Worm (Caenorhabditis elegans) whole organism, young adult: ENCODE data around the gene F09E10.7.

Experiments used
- D2030.7 ChIP-seq: fragments of 200-800 bp; sonication (Bioruptor generic); IDR thresholded peaks from 2 replicates; pipeline ENCODE4 v1.3.6; 2022; ENCODE audit warnings: missing genetic modification reagents, missing genetic modification characterization, missing compliant biosample characterization
- K11D2.4 ChIP-seq: fragments of 200-800 bp; sonication (Bioruptor generic); IDR thresholded peaks from 2 replicates; pipeline ENCODE4 v1.3.6; 2022; ENCODE audit warnings: missing genetic modification reagents, missing genetic modification characterization, missing compliant biosample characterization
- T26A5.8 ChIP-seq: sonication (generic microtip); optimal IDR thresholded peaks from 2 replicates; lab custom pipeline; 2016; ENCODE audit warnings: missing genetic modification characterization, missing compliant biosample characterization
- ama-1 ChIP-seq, 3 experiments: fragments of 150-350 bp in 1 of 3; sonication (generic microtip) in 2 of 3; optimal IDR thresholded peaks; 2 replicates each; lab custom pipeline; 2014 to 2018; ENCODE audit warnings: missing biosample characterization in 2 of 3, missing genetic modification characterization in 2 of 3, missing genetic modification reagents in 2 of 3
- bed-2 ChIP-seq: fragments of 200-800 bp; sonication (Bioruptor generic); IDR thresholded peaks from 2 replicates; pipeline ENCODE4 v1.3.6; 2022; ENCODE audit warnings: missing genetic modification reagents, missing genetic modification characterization, missing compliant biosample characterization
- egrh-3 ChIP-seq: fragments of 200-800 bp; sonication (Bioruptor generic); IDR thresholded peaks from 2 replicates; pipeline ENCODE4 v1.3.6; 2022; ENCODE audit warnings: missing genetic modification reagents, missing genetic modification characterization, missing compliant biosample characterization
- hmg-1.2 ChIP-seq: fragments of 200-800 bp; sonication (Bioruptor generic); IDR thresholded peaks from 2 replicates; pipeline ENCODE4 v1.3.6; 2022; ENCODE audit warnings: missing genetic modification reagents, missing genetic modification characterization, missing compliant biosample characterization
- lin-35 ChIP-seq, 3 experiments: fragments of 150-350 bp in 2 of 3; sonication (generic microtip) in 1 of 3; optimal IDR thresholded peaks; 2 replicates each; lab custom pipeline; 2014 to 2018; ENCODE audit warnings: missing biosample characterization in 3 of 3, missing genetic modification characterization in 3 of 3, missing genetic modification reagents in 3 of 3
- lsl-1 ChIP-seq: fragments of 200-800 bp; sonication (Bioruptor generic); optimal IDR thresholded peaks from 2 replicates; lab custom pipeline; 2018; ENCODE audit warnings: mild to moderate bottlenecking, missing genetic modification characterization, moderate library complexity, missing compliant biosample characterization
- mcd-1 ChIP-seq: fragments of 200-800 bp; sonication (Bioruptor generic); IDR thresholded peaks from 2 replicates; pipeline ENCODE4 v1.3.6; 2022; ENCODE audit warnings: missing genetic modification reagents, missing genetic modification characterization, missing compliant biosample characterization
- rcor-1 ChIP-seq: fragments of 200-800 bp; sonication (Bioruptor generic); IDR thresholded peaks from 2 replicates; pipeline ENCODE4 v1.3.6; 2022; ENCODE audit warnings: missing genetic modification reagents, missing genetic modification characterization, missing compliant biosample characterization
- zfh-2 ChIP-seq: fragments of 200-800 bp; sonication (Bioruptor generic); conservative IDR thresholded peaks from 2 replicates; pipeline ENCODE4 v1.3.6; 2022; ENCODE audit warnings: missing genetic modification reagents, missing genetic modification characterization, missing compliant biosample characterization

F09E10.7 gene

DNA sequence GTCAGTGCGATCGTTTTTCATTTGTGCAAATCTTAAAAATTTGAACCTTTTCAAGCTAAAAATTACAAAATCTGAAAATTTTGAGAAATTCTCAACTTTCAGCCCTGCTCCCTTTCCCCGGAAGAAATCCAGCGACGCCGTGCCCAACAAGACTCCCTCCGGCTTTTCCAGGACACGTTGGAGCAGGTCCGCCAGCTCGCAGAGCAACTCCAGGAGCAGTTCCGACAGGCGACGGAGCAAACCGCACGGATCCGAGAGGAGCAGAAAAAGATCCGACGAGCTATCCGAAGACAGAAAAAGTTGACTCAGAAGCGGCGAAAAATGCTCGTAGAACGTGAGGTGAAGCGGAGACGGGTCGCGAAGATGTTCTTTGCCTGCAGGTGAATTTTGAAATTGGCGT lies 50.4 kb downstream of the F09E10.7 start:
- TF ChIP-seq rcor-1 (GFP tag; lab: Robert Waterston, UW) = no peak
- peak; percentile 79; the same call in 1 of the 2 replicates for TF ChIP-seq egrh-3 (GFP tag; lab: Robert Waterston, UW)
- peak; percentile 89 for TF ChIP-seq zfh-2
- TF ChIP-seq lsl-1 (GFP tag; lab: Kevin White, UChicago) = no peak
- TF ChIP-seq bed-2 (GFP tag; lab: Robert Waterston, UW) = no peak
- no peak for TF ChIP-seq lin-35 (GFP tag; optimal IDR thresholded peaks at IDR 0.05; lab: Kevin White, UChicago)

DNA sequence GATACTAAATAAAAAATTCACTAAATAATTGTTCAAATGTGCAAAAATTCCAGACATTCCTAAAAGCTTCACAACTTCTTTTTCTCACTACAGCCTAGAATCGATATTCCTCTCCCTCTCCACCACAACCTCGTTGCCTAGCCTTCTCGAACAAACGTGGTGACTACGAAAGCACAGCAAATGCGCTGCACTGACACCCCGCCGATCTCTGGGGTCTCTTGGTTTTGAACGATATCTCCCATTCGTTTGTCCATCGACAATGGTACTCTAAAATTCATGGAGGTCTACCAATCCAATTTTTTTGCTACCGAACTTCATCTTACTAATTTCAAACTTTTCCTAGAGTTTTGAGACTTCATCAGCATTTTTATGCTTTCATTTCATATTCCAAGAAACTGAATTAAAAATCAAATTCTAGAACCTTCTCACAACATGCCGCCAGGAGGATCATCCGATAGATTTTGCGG lies 51.3 kb downstream of the F09E10.7 start, which contains the start of gene W05H7.1:
Gene W05H7.1, plus strand, starts transcription at position 417 of the 467 bp plus-strand sequence.
- no peak for TF ChIP-seq T26A5.8 (tag; lab: Kevin White, UChicago)
- TF ChIP-seq D2030.7 (GFP tag; lab: Robert Waterston, UW) = no peak
- TF ChIP-seq mcd-1 (GFP tag; lab: Robert Waterston, UW) = peak; percentile 7; the same call in 1 of the 2 replicates
- 0 out of 2 replicates have a peak, but pooled peaks have one; percentile 23 for TF ChIP-seq K11D2.4 (GFP tag; lab: Robert Waterston, UW)
- peak; percentile 46; the same call in 1 of the 2 replicates for TF ChIP-seq hmg-1.2
- TF ChIP-seq ama-1 (optimal IDR thresholded peaks at IDR 0.05; lab: Kevin White, UChicago) = no peak
- TF ChIP-seq ama-1 (GFP tag; optimal IDR thresholded peaks at IDR 0.05; lab: Kevin White, UChicago) = no peak
- TF ChIP-seq, all 124 proteins: peak for 3
